Worm (Caenorhabditis elegans): ENCODE data around the gene gly-8.

The gly-8 gene

DNA sequence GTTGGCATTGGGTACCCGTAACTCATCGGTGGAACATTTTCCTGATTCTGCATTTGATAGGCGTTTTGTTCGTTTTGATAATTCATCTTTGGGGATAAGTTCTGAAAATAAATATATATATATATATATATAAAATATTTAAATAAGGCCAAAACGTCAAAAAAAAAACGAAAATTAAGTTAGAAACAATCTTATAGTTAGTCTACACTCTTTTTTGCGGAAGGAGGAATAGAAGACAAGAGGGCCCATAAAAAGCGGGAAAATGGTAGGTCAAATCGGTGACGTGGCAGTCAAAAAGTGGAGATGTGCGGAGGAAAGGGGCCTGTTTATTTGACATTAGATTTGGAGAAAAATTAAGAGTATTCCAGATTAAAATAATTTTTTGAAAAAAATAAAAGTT, 11.7 kb downstream of the gly-8 start, which contains the start of gene tbx-33:
tbx-33 (minus strand) TSS at position 101 of the 400 bp plus-strand sequence.
- TF ChIP-seq F55B11.4 (tag; optimal IDR thresholded peaks at IDR 0.05; ENCODE audit: borderline replicate concordance, insufficient read depth), result no peak
- no peak for TF ChIP-seq snpc-1.3 (tag; optimal IDR thresholded peaks at IDR 0.05; ENCODE audit: insufficient read depth)
- TF ChIP-seq F23B12.7 (tag; optimal IDR thresholded peaks at IDR 0.05; ENCODE audit: insufficient read depth), result no peak
- no peak for TF ChIP-seq madf-6 (GFP tag; IDR thresholded peaks at IDR 0.05)
- no peak for TF ChIP-seq dpff-1 (tag; optimal IDR thresholded peaks at IDR 0.05)

DNA sequence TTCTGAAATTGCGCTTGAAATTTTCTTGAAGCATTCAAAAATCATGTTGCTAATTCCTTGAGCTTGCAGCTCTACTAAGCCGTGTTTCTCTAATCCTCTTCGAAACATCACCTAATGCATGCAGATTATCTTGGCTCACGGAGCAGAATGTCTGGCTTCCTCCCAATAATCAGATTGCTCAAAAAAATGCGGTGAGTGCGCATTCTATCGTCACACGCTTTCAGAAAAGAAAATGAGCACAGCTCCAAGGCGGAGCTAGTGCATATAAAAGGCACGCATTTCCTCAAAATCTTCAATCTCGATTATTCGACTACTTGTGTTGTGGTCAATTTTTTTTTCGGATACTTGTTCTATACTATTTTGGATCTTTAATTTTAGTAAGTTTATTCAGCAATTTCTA, 16.3 kb downstream of the gly-8 start:
- TF ChIP-seq lin-35 (GFP tag; optimal IDR thresholded peaks at IDR 0.05) (peak in 1 of 3 experiments; percentile 38), dpl-1 (GFP tag; optimal IDR thresholded peaks at IDR 0.05) (no peak), B0336.3 (GFP tag; IDR thresholded peaks at IDR 0.05) (no peak), zfh-2 (GFP tag; conservative IDR thresholded peaks at IDR 0.05) (no peak), C06A6.2 (GFP tag; conservative IDR thresholded peaks at IDR 0.05) (no peak), efl-1 (GFP tag; optimal IDR thresholded peaks at IDR 0.05) (no peak), let-607 (tag; optimal IDR thresholded peaks at IDR 0.05) (no peak), pha-4 (tag; optimal IDR thresholded peaks at IDR 0.05) (no peak)

- TF ChIP-seq lsl-1 (GFP tag; optimal IDR thresholded peaks at IDR 0.05) (no peak), snpc-3.4 (tag; optimal IDR thresholded peaks at IDR 0.05) (no peak), B0261.1 (tag; optimal IDR thresholded peaks at IDR 0.05) (no peak), lag-1 (GFP tag; IDR thresholded peaks at IDR 0.05) (no peak), hrde-1 (tag; optimal IDR thresholded peaks at IDR 0.05; ENCODE audit: borderline replicate concordance) (no peak), lsy-27 (tag; optimal IDR thresholded peaks at IDR 0.05; ENCODE audit: borderline replicate concordance, insufficient read depth) (no peak), let-526 (GFP tag; IDR thresholded peaks at IDR 0.05) (no peak), B0336.3 (GFP tag; IDR thresholded peaks at IDR 0.05) (no peak), sdz-38 (tag; optimal IDR thresholded peaks at IDR 0.05) (no peak), ceh-40 (GFP tag; IDR thresholded peaks at IDR 0.05) (no peak), ceh-91 (GFP tag; IDR thresholded peaks at IDR 0.05) (no peak), egrh-3 (GFP tag; IDR thresholded peaks at IDR 0.05) (no peak)
Observed at ce11 chrIII:11650152-11650551, 25.1 kb downstream of the gly-8 start, which contains the start of gene faah-6. Gene faah-6 (plus strand): TSS chrIII:11650452.

- TF ChIP-seq egrh-3 (GFP tag; IDR thresholded peaks at IDR 0.05), result peak; percentile 42; the same call in 1 of the 2 replicates
- TF ChIP-seq zfh-2 (GFP tag; conservative IDR thresholded peaks at IDR 0.05), result peak; percentile 78
- no peak for TF ChIP-seq cebp-1 (GFP tag; IDR thresholded peaks at IDR 0.05)
- TF ChIP-seq cebp-1 (tag; optimal IDR thresholded peaks at IDR 0.05), result no peak
Observed at ce11 chrIII:11651430-11651829, 26.4 kb downstream of the gly-8 start.

- TF ChIP-seq mxl-1 (tag; optimal IDR thresholded peaks at IDR 0.05) (no peak), nfyb-1 (GFP tag; IDR thresholded peaks at IDR 0.05) (0 out of 2 replicates have a peak, but pooled peaks have one; percentile 48)
Observed at ce11 chrIII:11656389-11656788, 31.3 kb downstream of the gly-8 start.

DNA sequence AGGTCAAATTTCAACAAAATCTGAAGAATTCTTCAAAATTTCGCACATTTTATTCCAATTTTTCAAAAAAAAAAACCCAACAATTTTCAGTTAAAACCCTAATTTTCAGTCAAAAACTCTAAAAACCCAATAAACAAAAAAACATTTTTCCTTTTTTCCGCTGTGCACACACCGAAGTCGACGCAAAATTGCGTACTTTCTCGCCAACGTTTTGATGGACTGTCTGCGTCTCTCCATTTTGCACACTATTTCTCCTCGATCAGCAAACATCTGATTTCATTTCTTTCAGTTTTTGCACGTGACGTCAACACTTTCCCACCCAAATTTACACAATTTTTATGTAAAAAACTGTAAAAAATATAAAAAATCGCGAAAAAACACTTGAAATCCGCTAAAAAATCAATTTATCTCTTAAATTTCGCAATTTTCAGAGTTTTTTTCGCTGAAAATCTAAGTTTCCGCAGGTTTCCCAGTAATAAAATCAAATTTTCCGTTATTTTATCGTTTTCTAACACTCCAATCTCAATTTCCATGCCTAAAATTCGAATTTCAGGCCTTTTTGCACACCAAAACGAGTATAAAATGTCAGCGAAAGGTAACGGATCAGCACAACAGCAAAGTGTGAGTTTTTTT, 32.3 kb downstream of the gly-8 start, which contains the start of gene crh-1:
crh-1 (plus strand) TSS at position 583 of the 633 bp plus-strand sequence.
- TF ChIP-seq pbrm-1 (GFP tag; IDR thresholded peaks at IDR 0.05), result peak; percentile 71; the same call in 1 of the 2 replicates
- TF ChIP-seq hsf-1 (GFP tag; IDR thresholded peaks at IDR 0.05), result no peak
- peak; percentile 78 for TF ChIP-seq nfyb-1 (GFP tag; IDR thresholded peaks at IDR 0.05)
- peak; percentile 70 for TF ChIP-seq lin-54 (GFP tag; optimal IDR thresholded peaks at IDR 0.05)
- no peak for TF ChIP-seq sea-2 (GFP tag; IDR thresholded peaks at IDR 0.05)
- TF ChIP-seq T07F8.4 (tag; optimal IDR thresholded peaks at IDR 0.05), result no peak
- TF ChIP-seq ceh-91 (GFP tag; IDR thresholded peaks at IDR 0.05), result peak; percentile 43; the same call in 1 of the 2 replicates
- peak; percentile 3 for TF ChIP-seq snpc-3.4 (tag; optimal IDR thresholded peaks at IDR 0.05)
- TF ChIP-seq madf-8 (GFP tag; conservative IDR thresholded peaks at IDR 0.05), result 0 out of 2 replicates have a peak, but pooled peaks have one; percentile 29
- 0 out of 2 replicates have a peak, but pooled peaks have one; percentile 49 for TF ChIP-seq hmg-20 (GFP tag; IDR thresholded peaks at IDR 0.05)
- peak; percentile 6 for TF ChIP-seq snpc-1.1 (tag; optimal IDR thresholded peaks at IDR 0.05; ENCODE audit: insufficient read depth)
- no peak for TF ChIP-seq ZK185.1 (tag; optimal IDR thresholded peaks at IDR 0.05; ENCODE audit: poor library complexity, severe bottlenecking)
- TF ChIP-seq dox-1 (GFP tag; IDR thresholded peaks at IDR 0.05), result peak; percentile 78

Measured in whole organism, young adult.